Worm (Caenorhabditis elegans) whole organism, young adult: Measurements from ENCODE around the gene srz-24.
A peak's percentile ranks its signal among the peaks of the same experiment; 100 is the strongest.

Experiments
- C06A6.2 ChIP-seq: fragments of 200-800 bp; sonication (Bioruptor generic); conservative IDR thresholded peaks from 2 replicates; pipeline ENCODE4 v1.3.6; 2022; ENCODE audit warnings: missing genetic modification characterization, missing compliant biosample characterization
- F22D6.2 ChIP-seq: sonication (generic microtip); optimal IDR thresholded peaks from 2 replicates; lab custom pipeline; 2016; ENCODE audit warnings: mild to moderate bottlenecking, missing genetic modification characterization, missing compliant biosample characterization
- F23B12.7 ChIP-seq: sonication (generic microtip); optimal IDR thresholded peaks from 2 replicates; lab custom pipeline; 2017; ENCODE audit warnings: missing genetic modification characterization, mild to moderate bottlenecking, missing compliant biosample characterization, antibody characterized with exemption, moderate library complexity; ENCODE audit not compliant: insufficient read depth
- F39B2.1 ChIP-seq: fragments of 200-800 bp; sonication (Bioruptor generic); IDR thresholded peaks from 2 replicates; pipeline ENCODE4 v1.3.6; 2022; ENCODE audit warnings: missing genetic modification reagents, missing genetic modification characterization, missing compliant biosample characterization
- F49E8.2 ChIP-seq: sonication (generic microtip); optimal IDR thresholded peaks from 3 replicates; lab custom pipeline; 2017; ENCODE audit warnings: missing genetic modification characterization, mild to moderate bottlenecking, missing compliant biosample characterization, antibody characterized with exemption, moderate library complexity; ENCODE audit not compliant: insufficient read depth
- F52B5.7 ChIP-seq: sonication (generic microtip); optimal IDR thresholded peaks from 2 replicates; lab custom pipeline; 2016; ENCODE audit warnings: mild to moderate bottlenecking, missing genetic modification characterization, missing compliant biosample characterization
- F55B11.4 ChIP-seq: sonication (generic microtip); optimal IDR thresholded peaks from 2 replicates; lab custom pipeline; 2016; ENCODE audit warnings: missing compliant biosample characterization, missing genetic modification characterization, borderline replicate concordance; ENCODE audit not compliant: insufficient read depth
- T07F8.4 ChIP-seq: sonication (generic microtip); optimal IDR thresholded peaks from 2 replicates; lab custom pipeline; 2016; ENCODE audit warnings: mild to moderate bottlenecking, missing genetic modification characterization, moderate library complexity, missing compliant biosample characterization
- Y56A3A.18 ChIP-seq: fragments of 200-800 bp; sonication (Bioruptor generic); IDR thresholded peaks from 2 replicates; pipeline ENCODE4 v1.3.6; 2022; ENCODE audit warnings: missing genetic modification reagents, missing genetic modification characterization, missing compliant biosample characterization
- Y95B8A.8 ChIP-seq: fragments of 200-800 bp; sonication (Bioruptor generic); IDR thresholded peaks from 2 replicates; pipeline ENCODE4 v1.3.6; 2022; ENCODE audit warnings: missing genetic modification reagents, missing genetic modification characterization, missing compliant biosample characterization
- athp-1 ChIP-seq: sonication (generic microtip); optimal IDR thresholded peaks from 2 replicates; lab custom pipeline; 2017; ENCODE audit warnings: mild to moderate bottlenecking, missing genetic modification characterization, missing compliant biosample characterization
- attf-3 ChIP-seq: fragments of 200-800 bp; sonication (Bioruptor generic); conservative IDR thresholded peaks from 2 replicates; pipeline ENCODE4 v1.3.6; 2022; ENCODE audit warnings: missing genetic modification reagents, missing genetic modification characterization, missing compliant biosample characterization
- cebp-2 ChIP-seq: fragments of 200-800 bp; sonication (Bioruptor generic); IDR thresholded peaks from 2 replicates; pipeline ENCODE4 v1.3.6; 2022; ENCODE audit warnings: missing genetic modification characterization, missing compliant biosample characterization
- ceh-100 ChIP-seq: fragments of 200-800 bp; sonication (Bioruptor generic); IDR thresholded peaks from 2 replicates; pipeline ENCODE4 v1.3.6; 2022; ENCODE audit warnings: missing genetic modification reagents, missing genetic modification characterization, missing compliant biosample characterization
- ceh-79 ChIP-seq: sonication (generic microtip); optimal IDR thresholded peaks from 2 replicates; lab custom pipeline; 2017; ENCODE audit warnings: mild to moderate bottlenecking, missing genetic modification characterization, missing compliant biosample characterization
- dpl-1 ChIP-seq: fragments of 150-350 bp; optimal IDR thresholded peaks from 2 replicates; lab custom pipeline; 2014; ENCODE audit warnings: missing biosample characterization, missing genetic modification reagents, missing genetic modification characterization
- egl-18 ChIP-seq: fragments of 200-800 bp; sonication (Bioruptor generic); IDR thresholded peaks from 2 replicates; pipeline ENCODE4 v1.3.6; 2022; ENCODE audit warnings: missing genetic modification reagents, missing genetic modification characterization, missing compliant biosample characterization
- egrh-3 ChIP-seq: fragments of 200-800 bp; sonication (Bioruptor generic); IDR thresholded peaks from 2 replicates; pipeline ENCODE4 v1.3.6; 2022; ENCODE audit warnings: missing genetic modification reagents, missing genetic modification characterization, missing compliant biosample characterization
- ets-4 ChIP-seq: fragments of 200-800 bp; sonication (Bioruptor generic); optimal IDR thresholded peaks from 2 replicates; lab custom pipeline; 2018; ENCODE audit warnings: mild to moderate bottlenecking, missing genetic modification characterization, missing compliant biosample characterization
- fkh-3 ChIP-seq: sonication (generic microtip); optimal IDR thresholded peaks from 2 replicates; lab custom pipeline; 2016; ENCODE audit warnings: mild to moderate bottlenecking, missing genetic modification characterization, missing compliant biosample characterization
- gei-17 ChIP-seq: fragments of 200-800 bp; sonication (Bioruptor generic); optimal IDR thresholded peaks from 2 replicates; lab custom pipeline; 2018; ENCODE audit warnings: mild to moderate bottlenecking, missing genetic modification characterization, missing compliant biosample characterization
- hlh-26 ChIP-seq: fragments of 200-800 bp; sonication (Bioruptor generic); conservative IDR thresholded peaks from 2 replicates; pipeline ENCODE4 v1.3.6; 2022; ENCODE audit warnings: missing genetic modification reagents, missing genetic modification characterization, missing compliant biosample characterization
- hmg-1.2 ChIP-seq: fragments of 200-800 bp; sonication (Bioruptor generic); IDR thresholded peaks from 2 replicates; pipeline ENCODE4 v1.3.6; 2022; ENCODE audit warnings: missing genetic modification reagents, missing genetic modification characterization, missing compliant biosample characterization
- hmg-20 ChIP-seq: fragments of 200-800 bp; sonication (Bioruptor generic); IDR thresholded peaks from 2 replicates; pipeline ENCODE4 v1.3.6; 2022; ENCODE audit warnings: missing genetic modification reagents, missing genetic modification characterization, missing compliant biosample characterization
- lag-1 ChIP-seq: fragments of 200-800 bp; sonication (Bioruptor generic); IDR thresholded peaks from 2 replicates; pipeline ENCODE4 v1.3.6; 2022; ENCODE audit warnings: missing genetic modification reagents, missing genetic modification characterization, missing compliant biosample characterization
- let-607 ChIP-seq, 2 experiments: fragments of 200-800 bp in 1 of 2; sonication (Bioruptor generic) in 1 of 2; sonication (generic microtip) in 1 of 2; optimal IDR thresholded peaks; 2 replicates each; lab custom pipeline; 2016 to 2018; ENCODE audit warnings: mild to moderate bottlenecking in 2 of 2, missing compliant biosample characterization in 2 of 2, missing genetic modification characterization in 2 of 2, moderate library complexity in 2 of 2, missing genotype in 1 of 2
- lin-35 ChIP-seq, 3 experiments: fragments of 150-350 bp in 2 of 3; sonication (generic microtip) in 1 of 3; optimal IDR thresholded peaks; 2 replicates each; lab custom pipeline; 2014 to 2018; ENCODE audit warnings: missing biosample characterization in 3 of 3, missing genetic modification characterization in 3 of 3, missing genetic modification reagents in 3 of 3
- lsl-1 ChIP-seq: fragments of 200-800 bp; sonication (Bioruptor generic); optimal IDR thresholded peaks from 2 replicates; lab custom pipeline; 2018; ENCODE audit warnings: mild to moderate bottlenecking, missing genetic modification characterization, moderate library complexity, missing compliant biosample characterization
- lsy-27 ChIP-seq: sonication (generic microtip); optimal IDR thresholded peaks from 2 replicates; lab custom pipeline; 2017; ENCODE audit warnings: missing genetic modification characterization, mild to moderate bottlenecking, missing compliant biosample characterization, antibody characterized with exemption, missing genotype, borderline replicate concordance; ENCODE audit not compliant: insufficient read depth
- mcd-1 ChIP-seq: fragments of 200-800 bp; sonication (Bioruptor generic); IDR thresholded peaks from 2 replicates; pipeline ENCODE4 v1.3.6; 2022; ENCODE audit warnings: missing genetic modification reagents, missing genetic modification characterization, missing compliant biosample characterization
- mel-28 ChIP-seq: sonication (generic microtip); optimal IDR thresholded peaks from 2 replicates; lab custom pipeline; 2016; ENCODE audit warnings: borderline replicate concordance, mild to moderate bottlenecking, missing genetic modification characterization, missing compliant biosample characterization
- mxl-1 ChIP-seq: sonication (generic microtip); optimal IDR thresholded peaks from 2 replicates; lab custom pipeline; 2016; ENCODE audit warnings: missing genetic modification characterization, missing compliant biosample characterization
- nhr-27 ChIP-seq: fragments of 200-800 bp; sonication (Bioruptor generic); optimal IDR thresholded peaks from 2 replicates; lab custom pipeline; 2018; ENCODE audit warnings: mild to moderate bottlenecking, missing genetic modification characterization, moderate library complexity, missing compliant biosample characterization
- rcor-1 ChIP-seq: fragments of 200-800 bp; sonication (Bioruptor generic); IDR thresholded peaks from 2 replicates; pipeline ENCODE4 v1.3.6; 2022; ENCODE audit warnings: missing genetic modification reagents, missing genetic modification characterization, missing compliant biosample characterization
- rec-8 ChIP-seq, 2 experiments: sonication (generic microtip); optimal IDR thresholded peaks; 2 replicates each; lab custom pipeline; 2016; ENCODE audit warnings: mild to moderate bottlenecking in 2 of 2, missing genetic modification characterization in 2 of 2, missing genetic modification reagents in 2 of 2, missing genotype in 2 of 2, missing biosample characterization in 1 of 2, missing compliant biosample characterization in 1 of 2, moderate library complexity in 1 of 2
- sdz-38 ChIP-seq: sonication (generic microtip); optimal IDR thresholded peaks from 2 replicates; lab custom pipeline; 2016; ENCODE audit warnings: missing genotype, missing genetic modification characterization, missing compliant biosample characterization
- sea-2 ChIP-seq: fragments of 200-800 bp; sonication (Bioruptor generic); IDR thresholded peaks from 2 replicates; pipeline ENCODE4 v1.3.6; 2022; ENCODE audit warnings: missing genetic modification characterization, missing compliant biosample characterization
- snpc-1.1 ChIP-seq: sonication (generic microtip); optimal IDR thresholded peaks from 2 replicates; lab custom pipeline; 2017; ENCODE audit warnings: missing genetic modification characterization, mild to moderate bottlenecking, missing compliant biosample characterization, antibody characterized with exemption, moderate library complexity, missing genotype, missing genetic modification reagents; ENCODE audit not compliant: insufficient read depth
- tbp1 ChIP-seq: fragments of 200-800 bp; sonication (Bioruptor generic); optimal IDR thresholded peaks from 2 replicates; lab custom pipeline; 2018; ENCODE audit warnings: mild to moderate bottlenecking, missing genetic modification characterization, missing compliant biosample characterization
- zfh-2 ChIP-seq: fragments of 200-800 bp; sonication (Bioruptor generic); conservative IDR thresholded peaks from 2 replicates; pipeline ENCODE4 v1.3.6; 2022; ENCODE audit warnings: missing genetic modification reagents, missing genetic modification characterization, missing compliant biosample characterization
- ztf-18 ChIP-seq: sonication (generic microtip); optimal IDR thresholded peaks from 2 replicates; lab custom pipeline; 2016; ENCODE audit warnings: missing genotype, mild to moderate bottlenecking, missing genetic modification characterization, missing compliant biosample characterization
- ztf-26 ChIP-seq: sonication (generic microtip); optimal IDR thresholded peaks from 2 replicates; lab custom pipeline; 2017; ENCODE audit warnings: missing genetic modification characterization, missing compliant biosample characterization
- ztf-28 ChIP-seq: fragments of 200-800 bp; sonication (Bioruptor generic); IDR thresholded peaks from 2 replicates; pipeline ENCODE4 v1.3.6; 2022; ENCODE audit warnings: missing genetic modification reagents, missing genetic modification characterization, missing compliant biosample characterization

The srz-24 gene

DNA sequence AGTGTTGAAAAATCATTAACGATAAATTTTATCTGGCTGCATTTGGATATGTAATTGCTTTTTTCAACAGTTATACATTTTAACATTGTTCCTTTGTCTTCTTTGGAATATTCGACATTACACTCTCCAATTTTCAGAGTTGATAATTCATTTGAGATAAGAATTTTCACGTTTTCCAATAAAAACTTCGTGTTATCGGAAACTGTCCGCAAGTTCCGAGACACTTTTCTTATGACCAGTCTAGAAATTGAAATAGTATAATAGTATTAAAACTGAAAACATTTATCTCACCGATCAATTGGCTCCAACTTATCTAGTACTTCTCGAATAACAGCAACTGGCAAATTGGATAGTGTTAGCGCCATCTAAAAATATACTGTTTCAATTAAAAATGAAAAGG, 43.3 kb downstream of the srz-24 start, which contains the start of gene fbxa-86:
fbxa-86 (minus strand) TSS at position 367 of the 400 bp plus-strand sequence.
- TF ChIP-seq hlh-26 (GFP tag; lab: Robert Waterston, UW), result no peak
- TF ChIP-seq T07F8.4 (tag; lab: Kevin White, UChicago), result no peak
- no peak for TF ChIP-seq F22D6.2 (tag; lab: Kevin White, UChicago)
- no peak for TF ChIP-seq lsy-27 (tag; lab: Kevin White, UChicago)
- no peak for TF ChIP-seq tbp1 (GFP tag; lab: Kevin White, UChicago)
- no peak for TF ChIP-seq C06A6.2
- TF ChIP-seq mxl-1 (tag; lab: Kevin White, UChicago), result no peak
- no peak for TF ChIP-seq ets-4 (GFP tag; lab: Kevin White, UChicago)
- no peak for TF ChIP-seq let-607 (tag; optimal IDR thresholded peaks at IDR 0.05; lab: Kevin White, UChicago)

ce11 chrIV:4934103-4934502, 46.8 kb downstream of the srz-24 start, which contains the start of gene str-153:
str-153 (plus strand) TSS chrIV:4934403.
- TF ChIP-seq C06A6.2, result no peak
- no peak for TF ChIP-seq hmg-1.2 (GFP tag; lab: Robert Waterston, UW)
- no peak for TF ChIP-seq lsy-27 (tag; lab: Kevin White, UChicago)
- TF ChIP-seq ztf-26 (tag; lab: Kevin White, UChicago), result no peak
- no peak for TF ChIP-seq F55B11.4 (tag; lab: Kevin White, UChicago)
- no peak for TF ChIP-seq hlh-26 (GFP tag; lab: Robert Waterston, UW)
- no peak for TF ChIP-seq sea-2 (GFP tag; lab: Robert Waterston, UW)
- no peak for TF ChIP-seq attf-3
- no peak for TF ChIP-seq nhr-27 (tag; lab: Kevin White, UChicago)
- no peak for TF ChIP-seq gei-17 (GFP tag; lab: Kevin White, UChicago)
- TF ChIP-seq athp-1 (tag; lab: Kevin White, UChicago), result no peak
- TF ChIP-seq egrh-3 (GFP tag; lab: Robert Waterston, UW), result no peak
- TF ChIP-seq let-607 (tag; optimal IDR thresholded peaks at IDR 0.05; lab: Kevin White, UChicago), result no peak
- no peak for TF ChIP-seq F39B2.1
- no peak for TF ChIP-seq rec-8 (tag; optimal IDR thresholded peaks at IDR 0.05; lab: Kevin White, UChicago)
- no peak for TF ChIP-seq F49E8.2 (tag; lab: Kevin White, UChicago)
- no peak for TF ChIP-seq fkh-3
- no peak for TF ChIP-seq egl-18 (GFP tag; lab: Robert Waterston, UW)
- no peak for TF ChIP-seq cebp-2 (GFP tag; lab: Robert Waterston, UW)

DNA sequence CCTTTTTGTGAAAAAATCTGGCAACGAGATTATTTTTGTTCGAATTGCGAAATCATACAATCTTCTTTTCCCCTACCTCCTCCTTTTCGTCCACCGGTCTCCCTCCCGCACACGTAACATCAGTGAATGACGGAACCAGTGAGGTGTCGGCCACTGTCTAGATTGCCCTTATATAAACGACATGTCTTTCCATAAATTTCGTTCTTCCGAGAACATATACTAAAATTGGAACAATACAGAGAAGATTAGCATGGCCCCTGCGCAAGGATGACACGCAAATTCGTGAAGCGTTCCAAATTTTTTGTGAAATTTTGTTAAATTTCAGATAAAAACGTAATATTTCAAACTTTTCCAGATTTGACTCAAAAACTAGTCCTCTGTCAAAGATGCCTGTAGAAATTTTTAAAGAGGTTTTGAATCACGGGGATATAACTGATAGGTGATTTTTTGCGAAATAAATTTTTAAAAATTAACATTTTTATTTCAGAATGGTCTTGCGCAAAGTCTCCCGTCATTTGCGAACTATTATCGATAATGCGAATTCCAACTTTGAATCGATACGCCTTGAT, 50.1 kb downstream of the srz-24 start:
- no peak for TF ChIP-seq zfh-2
- peak; percentile 73 for TF ChIP-seq hmg-20
- TF ChIP-seq lag-1 (GFP tag; lab: Robert Waterston, UW), result no peak
- no peak for TF ChIP-seq ceh-79 (tag; lab: Kevin White, UChicago)
- no peak for TF ChIP-seq lin-35 (GFP tag; optimal IDR thresholded peaks at IDR 0.05; lab: Kevin White, UChicago)
- TF ChIP-seq mel-28, result no peak
- peak; percentile 22 for TF ChIP-seq ztf-26 (tag; lab: Kevin White, UChicago)
- no peak for TF ChIP-seq C06A6.2
- TF ChIP-seq lsl-1 (GFP tag; lab: Kevin White, UChicago), result peak; percentile 34
- TF ChIP-seq cebp-2 (GFP tag; lab: Robert Waterston, UW), result no peak
- TF ChIP-seq rcor-1 (GFP tag; lab: Robert Waterston, UW), result no peak; the same call in none of the 2 replicates
- TF ChIP-seq ztf-18 (tag; lab: Kevin White, UChicago), result peak; percentile 69
- TF ChIP-seq ceh-100 (GFP tag; lab: Robert Waterston, UW), result peak; percentile 46; the same call in 1 of the 2 replicates
- TF ChIP-seq ztf-28 (GFP tag; lab: Robert Waterston, UW), result no peak
- TF ChIP-seq sdz-38 (tag; lab: Kevin White, UChicago), result no peak
- no peak for TF ChIP-seq F52B5.7 (tag; lab: Kevin White, UChicago)
- peak; percentile 93 for TF ChIP-seq Y56A3A.18
- TF ChIP-seq snpc-1.1 (tag; lab: Kevin White, UChicago), result peak; percentile 92
- TF ChIP-seq F23B12.7 (tag; lab: Kevin White, UChicago), result no peak
- TF ChIP-seq Y95B8A.8, result no peak
- no peak for TF ChIP-seq mcd-1 (GFP tag; lab: Robert Waterston, UW)
- TF ChIP-seq dpl-1 (GFP tag; lab: Kevin White, UChicago), result no peak
